Worm (Caenorhabditis elegans): ENCODE measurements around the gene lat-2.

Gene lat-2

ce11 chrII:4374885-4375284 lies 16.0 kb downstream of the lat-2 start:
- no peak for TF ChIP-seq R02D3.7 (tag; optimal IDR thresholded peaks at IDR 0.05)
- TF ChIP-seq nhr-129 (tag; optimal IDR thresholded peaks at IDR 0.05) = no peak
- TF ChIP-seq blmp-1 (tag; optimal IDR thresholded peaks at IDR 0.05; ENCODE audit: insufficient read depth) = no peak
- TF ChIP-seq lin-39 (tag; optimal IDR thresholded peaks at IDR 0.05) = no peak
- no peak for TF ChIP-seq peb-1 (tag; optimal IDR thresholded peaks at IDR 0.05)
- no peak for TF ChIP-seq sem-4 (tag; optimal IDR thresholded peaks at IDR 0.05)

- TF ChIP-seq sma-3 (GFP tag; optimal IDR thresholded peaks at IDR 0.05) = peak; percentile 92
- TF ChIP-seq unc-55 (GFP tag; optimal IDR thresholded peaks at IDR 0.05) = peak; percentile 94
- TF ChIP-seq egl-27 (tag; optimal IDR thresholded peaks at IDR 0.05) = peak; percentile 89
- peak; percentile 18 for TF ChIP-seq nhr-237 (tag; optimal IDR thresholded peaks at IDR 0.05)
- peak; percentile 94 for TF ChIP-seq ztf-4 (tag; optimal IDR thresholded peaks at IDR 0.05)
- peak; percentile 96 for TF ChIP-seq nhr-129 (tag; optimal IDR thresholded peaks at IDR 0.05)
- no peak for TF ChIP-seq ztf-1 (GFP tag; conservative IDR thresholded peaks at IDR 0.05)
- TF ChIP-seq ceh-82 (tag; optimal IDR thresholded peaks at IDR 0.05) = peak; percentile 70
- no peak for TF ChIP-seq nhr-77 (tag; optimal IDR thresholded peaks at IDR 0.05)
- TF ChIP-seq sma-9 (GFP tag; optimal IDR thresholded peaks at IDR 0.05) = peak; percentile 84
- TF ChIP-seq sma-9 (tag; optimal IDR thresholded peaks at IDR 0.05) = no peak
- peak; percentile 77 for TF ChIP-seq fos-1 (tag; optimal IDR thresholded peaks at IDR 0.05)
- peak; percentile 72 for TF ChIP-seq ceh-16 (tag; optimal IDR thresholded peaks at IDR 0.05)
- no peak for TF ChIP-seq unc-39 (tag; optimal IDR thresholded peaks at IDR 0.05)
- no peak for TF ChIP-seq nhr-12 (tag; optimal IDR thresholded peaks at IDR 0.05)
- TF ChIP-seq nhr-25 (tag; optimal IDR thresholded peaks at IDR 0.05) = peak; percentile 96
- TF ChIP-seq sem-4 (tag; optimal IDR thresholded peaks at IDR 0.05) = peak; percentile 91
- no peak for TF ChIP-seq lin-39 (tag; optimal IDR thresholded peaks at IDR 0.05)
- TF ChIP-seq aly-2 (tag; optimal IDR thresholded peaks at IDR 0.05) = no peak
- peak; percentile 86 for TF ChIP-seq crh-2 (tag; optimal IDR thresholded peaks at IDR 0.05)
- peak; percentile 89 for TF ChIP-seq gmeb-1 (tag; optimal IDR thresholded peaks at IDR 0.05)
- no peak for TF ChIP-seq mbf-1 (tag; optimal IDR thresholded peaks at IDR 0.05)
- peak; percentile 59 for TF ChIP-seq nhr-23 (tag; optimal IDR thresholded peaks at IDR 0.05)
- TF ChIP-seq unc-62 (GFP tag; optimal IDR thresholded peaks at IDR 0.05) = no peak
- TF ChIP-seq blmp-1 (tag; optimal IDR thresholded peaks at IDR 0.05; ENCODE audit: insufficient read depth) = peak; percentile 66
- peak; percentile 85 for TF ChIP-seq nhr-6 (tag; optimal IDR thresholded peaks at IDR 0.05)
- no peak for TF ChIP-seq ztf-11 (tag; optimal IDR thresholded peaks at IDR 0.05)
- TF ChIP-seq lin-11 (tag; optimal IDR thresholded peaks at IDR 0.05) = peak; percentile 85
- peak; percentile 97 for TF ChIP-seq F13H6.1 (tag; optimal IDR thresholded peaks at IDR 0.05)
- TF ChIP-seq nhr-11 (tag; optimal IDR thresholded peaks at IDR 0.05) = no peak
- TF ChIP-seq alr-1 (tag; optimal IDR thresholded peaks at IDR 0.05) = no peak
- peak; percentile 96 for TF ChIP-seq C34F6.9 (tag; optimal IDR thresholded peaks at IDR 0.05)
- TF ChIP-seq elt-1 (tag; optimal IDR thresholded peaks at IDR 0.05) = no peak
- TF ChIP-seq ama-1 (optimal IDR thresholded peaks at IDR 0.05) = no peak
- TF ChIP-seq R02D3.7 (tag; optimal IDR thresholded peaks at IDR 0.05) = peak; percentile 12
- peak; percentile 94 for TF ChIP-seq zag-1 (tag; optimal IDR thresholded peaks at IDR 0.05)
- no peak for TF ChIP-seq dmd-4 (tag; optimal IDR thresholded peaks at IDR 0.05)
- TF ChIP-seq ZK546.5 (tag; optimal IDR thresholded peaks at IDR 0.05) = peak; percentile 97
- TF ChIP-seq elt-3 (tag; optimal IDR thresholded peaks at IDR 0.05) = no peak
- TF ChIP-seq Y55F3AM.14 (GFP tag; optimal IDR thresholded peaks at IDR 0.05) = peak; percentile 95
- TF ChIP-seq mab-5 (tag; optimal IDR thresholded peaks at IDR 0.05) = peak; percentile 89
- peak; percentile 55 for TF ChIP-seq skn-1 (tag; optimal IDR thresholded peaks at IDR 0.05)
- no peak for TF ChIP-seq peb-1 (tag; optimal IDR thresholded peaks at IDR 0.05)
- TF ChIP-seq nhr-10 (tag; optimal IDR thresholded peaks at IDR 0.05) = no peak
- peak; percentile 88 for TF ChIP-seq nhr-21 (tag; optimal IDR thresholded peaks at IDR 0.05)
- TF ChIP-seq lsy-2 (tag; optimal IDR thresholded peaks at IDR 0.05) = peak; percentile 98 to 99
- peak; percentile 52 to 96 for TF ChIP-seq mdl-1 (tag; optimal IDR thresholded peaks at IDR 0.05)
- TF ChIP-seq lin-13 (GFP tag; optimal IDR thresholded peaks at IDR 0.05) = peak; percentile 95
- TF ChIP-seq snpc-4 (tag; optimal IDR thresholded peaks at IDR 0.05) = peak; percentile 67
Measured at ce11 chrII:4376295-4377172, 17.7 kb downstream of the lat-2 start, which contains the start of gene ntl-2. ntl-2 (minus strand) TSS chrII:4376465.

All from whole organism, L2 larva.